Fruit fly (Drosophila melanogaster): Measurements from ENCODE around the gene Pus7.

The Pus7 gene

dm6 chr3L:8525691-8526421 is 16.1 kb downstream of the Pus7 start (continued):
- TF ChIP-seq CG3407 (GFP tag; optimal IDR thresholded peaks at IDR 0.05) (no peak), crp (GFP tag; optimal IDR thresholded peaks at IDR 0.05) (no peak), CG42726 (GFP tag; IDR thresholded peaks at IDR 0.05; ENCODE audit: partially characterized antibody) (no peak), CG15514 (GFP tag; optimal IDR thresholded peaks at IDR 0.05) (peak; percentile 24), Ada2b (GFP tag; IDR thresholded peaks at IDR 0.05) (no peak), zen2 (GFP tag; IDR thresholded peaks at IDR 0.05; ENCODE audit: partially characterized antibody) (no peak), CG13424 (tag; optimal IDR thresholded peaks at IDR 0.05) (peak; percentile 41), Hmr (GFP tag; optimal IDR thresholded peaks at IDR 0.05) (peak; percentile 59), HLH4C (GFP tag; IDR thresholded peaks at IDR 0.05; ENCODE audit: partially characterized antibody) (no peak), pita (GFP tag; optimal IDR thresholded peaks at IDR 0.05) (no peak), Drgx (GFP tag; IDR thresholded peaks at IDR 0.05) (no peak), fru (optimal IDR thresholded peaks at IDR 0.05) (no peak), ham (GFP tag; IDR thresholded peaks at IDR 0.05) (no peak), CG15479 (GFP tag; optimal IDR thresholded peaks at IDR 0.05) (peak; percentile 5), Poxn (GFP tag; IDR thresholded peaks at IDR 0.05) (no peak), CG33213 (GFP tag; optimal IDR thresholded peaks at IDR 0.05) (no peak), z (GFP tag; IDR thresholded peaks at IDR 0.05) (no peak; the same call in 2 of the 3 replicates), CG4820 (GFP tag; optimal IDR thresholded peaks at IDR 0.05) (peak; percentile 6), abd-A (tag; optimal IDR thresholded peaks at IDR 0.05) (no peak), CG12744 (GFP tag; optimal IDR thresholded peaks at IDR 0.05) (peak; percentile 40), TFAM (GFP tag; optimal IDR thresholded peaks at IDR 0.05) (no peak), CG7372 (GFP tag; IDR thresholded peaks at IDR 0.05) (no peak), tap (tag; optimal IDR thresholded peaks at IDR 0.05) (no peak), CG1603 (tag; optimal IDR thresholded peaks at IDR 0.05) (peak; percentile 8), ab (GFP tag; optimal IDR thresholded peaks at IDR 0.05) (no peak), CG13123 (GFP tag; optimal IDR thresholded peaks at IDR 0.05) (no peak), CG5180 (GFP tag; optimal IDR thresholded peaks at IDR 0.05) (no peak), rib (GFP tag; IDR thresholded peaks at IDR 0.05) (no peak), CG9727 (GFP tag; optimal IDR thresholded peaks at IDR 0.05) (peak; percentile 45), ssp (GFP tag; IDR thresholded peaks at IDR 0.05) (no peak), CG10274 (GFP tag; optimal IDR thresholded peaks at IDR 0.05) (no peak), CG8359 (GFP tag; optimal IDR thresholded peaks at IDR 0.05; ENCODE audit: borderline replicate concordance) (peak; percentile 17), bsh (GFP tag; optimal IDR thresholded peaks at IDR 0.05) (no peak), Dbx (GFP tag; IDR thresholded peaks at IDR 0.05) (no peak), Eip74EF (GFP tag; optimal IDR thresholded peaks at IDR 0.05) (peak in 1 of 2 experiments; percentile 28), ato (GFP tag; IDR thresholded peaks at IDR 0.05; ENCODE audit: partially characterized antibody) (no peak), aop (GFP tag; IDR thresholded peaks at IDR 0.05) (no peak), gsb-n (tag; optimal IDR thresholded peaks at IDR 0.05) (no peak), CG11398 (GFP tag; optimal IDR thresholded peaks at IDR 0.05) (no peak), ewg (GFP tag; optimal IDR thresholded peaks at IDR 0.05) (no peak), GATAe (GFP tag; conservative IDR thresholded peaks at IDR 0.05) (peak; percentile 70), Trl (optimal IDR thresholded peaks at IDR 0.05) (no peak), Trl (GFP tag; optimal IDR thresholded peaks at IDR 0.05) (peak; percentile 25), CG15696 (tag; optimal IDR thresholded peaks at IDR 0.05) (peak; percentile 38), CG7786 (GFP tag; optimal IDR thresholded peaks at IDR 0.05) (peak; percentile 57), mld (GFP tag; IDR thresholded peaks at IDR 0.05; ENCODE audit: partially characterized antibody) (no peak), Rfx (GFP tag; IDR thresholded peaks at IDR 0.05) (no peak), CG10321 (GFP tag; IDR thresholded peaks at IDR 0.05) (no peak), ind (GFP tag; optimal IDR thresholded peaks at IDR 0.05) (peak; percentile 46)

Measured in whole organism, embryonic.